Worm (Caenorhabditis elegans) whole organism, L4/young adult: ENCODE data around the gene nhr-119.
A peak's percentile ranks its signal among the peaks of the same experiment; 100 is the strongest.
"Not testable (repeated sequence)": the region's sequence is repeated elsewhere in the genome, so short reads cannot be mapped to it uniquely, and the experiment has no call there.

Source experiments
- W03F9.2 ChIP-seq: fragments of 150-350 bp; optimal IDR thresholded peaks from 2 replicates; lab custom pipeline; 2014; ENCODE audit warnings: missing biosample characterization, missing genetic modification characterization
- dao-5 ChIP-seq: sonication (generic microtip); optimal IDR thresholded peaks from 2 replicates; lab custom pipeline; 2016; ENCODE audit warnings: missing genotype, missing genetic modification characterization, moderate library complexity, missing compliant biosample characterization
- him-1 ChIP-seq: sonication (generic microtip); optimal IDR thresholded peaks from 2 replicates; lab custom pipeline; 2016; ENCODE audit warnings: missing genotype, missing genetic modification reagents, missing genetic modification characterization, missing compliant biosample characterization

Gene nhr-119

ce11 chrII:2800550-2801233 lies at the start of gene nhr-119:
Gene nhr-119 (minus strand): TSS chrII:2800600.
- TF ChIP-seq him-1 (tag; lab: Kevin White, UChicago), result no peak
- peak; percentile 38 for TF ChIP-seq W03F9.2
- no peak for TF ChIP-seq dao-5 (tag; lab: Kevin White, UChicago)

- no peak for TF ChIP-seq dao-5 (tag; lab: Kevin White, UChicago)
- TF ChIP-seq W03F9.2, result no peak
- no peak for TF ChIP-seq him-1 (tag; lab: Kevin White, UChicago)
Measured at ce11 chrII:2846552-2846951, 46.2 kb upstream of the nhr-119 start.

- TF ChIP-seq him-1 (tag; lab: Kevin White, UChicago) (no peak), dao-5 (tag; lab: Kevin White, UChicago) (no peak), W03F9.2 (no peak)
Measured at ce11 chrII:2845674-2846073, 45.3 kb upstream of the nhr-119 start.

ce11 chrII:2843088-2843487 lies 42.7 kb upstream of the nhr-119 start, which contains the start of gene Y110A2AL.7:
Gene Y110A2AL.7 (minus strand): TSS chrII:2843188.
- no peak for TF ChIP-seq W03F9.2
- no peak for TF ChIP-seq him-1 (tag; lab: Kevin White, UChicago)
- no peak for TF ChIP-seq dao-5 (tag; lab: Kevin White, UChicago)

- TF ChIP-seq W03F9.2 (no peak), dao-5 (tag; lab: Kevin White, UChicago) (no peak), him-1 (tag; lab: Kevin White, UChicago) (no peak)
Measured at ce11 chrII:2841529-2841928, 41.1 kb upstream of the nhr-119 start, which contains the start of gene Y110A2AL.6. Gene Y110A2AL.6 (minus strand): TSS chrII:2841629.

- not testable (repeated sequence) for TF ChIP-seq W03F9.2; him-1 (tag; lab: Kevin White, UChicago); dao-5 (tag; lab: Kevin White, UChicago)
Measured at ce11 chrII:2839004-2839403, 38.6 kb upstream of the nhr-119 start, which contains the start of gene Y110A2AL.4. Gene Y110A2AL.4 (plus strand): TSS chrII:2839304.

ce11 chrII:2836853-2837252 lies 36.5 kb upstream of the nhr-119 start, which contains the start of gene K12H6.7:
Gene K12H6.7 (minus strand): TSS chrII:2836953.
- TF ChIP-seq W03F9.2 (no peak), him-1 (tag; lab: Kevin White, UChicago) (no peak), dao-5 (tag; lab: Kevin White, UChicago) (no peak)

ce11 chrII:2834105-2834504 lies 33.7 kb upstream of the nhr-119 start:
- TF ChIP-seq him-1 (tag; lab: Kevin White, UChicago) (no peak), W03F9.2 (no peak), dao-5 (tag; lab: Kevin White, UChicago) (no peak)

- TF ChIP-seq dao-5 (tag; lab: Kevin White, UChicago) (no peak), W03F9.2 (no peak), him-1 (tag; lab: Kevin White, UChicago) (no peak)
Measured at ce11 chrII:2832539-2832938, 32.1 kb upstream of the nhr-119 start.

- TF ChIP-seq him-1 (tag; lab: Kevin White, UChicago) (no peak), dao-5 (tag; lab: Kevin White, UChicago) (no peak), W03F9.2 (no peak)
Measured at ce11 chrII:2832098-2832497, 31.7 kb upstream of the nhr-119 start.

- TF ChIP-seq W03F9.2 (no peak), him-1 (tag; lab: Kevin White, UChicago) (no peak), dao-5 (tag; lab: Kevin White, UChicago) (no peak)
Measured at ce11 chrII:2831173-2831572, 30.8 kb upstream of the nhr-119 start, which contains the start of gene K12H6.6. Gene K12H6.6 (minus strand): TSS chrII:2831233.

- TF ChIP-seq dao-5 (tag; lab: Kevin White, UChicago) (no peak), him-1 (tag; lab: Kevin White, UChicago) (no peak), W03F9.2 (no peak)
Measured at ce11 chrII:2830144-2830543, 29.7 kb upstream of the nhr-119 start.

- TF ChIP-seq dao-5 (tag; lab: Kevin White, UChicago), result no peak
- TF ChIP-seq him-1 (tag; lab: Kevin White, UChicago), result no peak
- no peak for TF ChIP-seq W03F9.2
Measured at ce11 chrII:2829482-2829881, 29.1 kb upstream of the nhr-119 start.

- TF ChIP-seq dao-5 (tag; lab: Kevin White, UChicago), result no peak
- no peak for TF ChIP-seq W03F9.2
- no peak for TF ChIP-seq him-1 (tag; lab: Kevin White, UChicago)
Measured at ce11 chrII:2827859-2828403, 27.5 kb upstream of the nhr-119 start, which contains the start of gene K12H6.8. Gene K12H6.8 (plus strand): TSS chrII:2827896.
